Worm (Caenorhabditis elegans): ENCODE measurements around the gene F43D2.3.

The F43D2.3 gene

DNA sequence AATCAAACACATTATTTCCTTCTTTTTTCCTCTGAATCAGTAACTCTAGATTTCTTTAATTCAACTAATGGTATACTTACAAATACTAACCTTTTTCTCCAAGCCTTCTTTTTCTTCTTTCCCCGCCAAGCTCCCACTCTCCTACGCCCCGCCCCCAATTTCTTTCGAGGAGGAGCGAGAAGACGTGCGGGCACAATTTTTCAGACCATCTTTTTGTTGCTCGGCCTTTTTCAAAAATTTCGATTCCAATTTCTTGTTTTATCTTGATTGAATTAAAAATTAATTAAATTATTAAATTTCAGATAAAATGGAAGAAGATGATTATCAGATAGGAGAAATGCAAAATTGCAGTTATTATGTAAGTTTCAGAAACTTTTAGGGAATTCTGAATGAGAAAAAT, 48.3 kb downstream of the F43D2.3 start, which contains the start of gene C47E8.3:
Gene C47E8.3, plus strand, starts transcription at position 301 of the 400 bp plus-strand sequence.
- TF ChIP-seq unc-62 (GFP tag; optimal IDR thresholded peaks at IDR 0.05) (no peak), D2030.7 (GFP tag; IDR thresholded peaks at IDR 0.05) (no peak), C06A6.2 (GFP tag; conservative IDR thresholded peaks at IDR 0.05) (no peak), egl-44 (GFP tag; IDR thresholded peaks at IDR 0.05) (no peak), attf-3 (GFP tag; conservative IDR thresholded peaks at IDR 0.05) (no peak), sdz-38 (tag; optimal IDR thresholded peaks at IDR 0.05) (no peak), rcor-1 (GFP tag; IDR thresholded peaks at IDR 0.05) (no peak), aptf-2 (GFP tag; conservative IDR thresholded peaks at IDR 0.05) (no peak), Y95B8A.8 (GFP tag; IDR thresholded peaks at IDR 0.05) (no peak), attf-5 (GFP tag; optimal IDR thresholded peaks at IDR 0.05) (no peak), let-607 (tag; optimal IDR thresholded peaks at IDR 0.05) (no peak)
